Worm (Caenorhabditis elegans) whole organism, L1 larva: ENCODE data around the gene emb-5.

Experiments
- F16B12.6 ChIP-seq: fragments of 150-350 bp; optimal IDR thresholded peaks from 2 replicates; lab custom pipeline; 2014; ENCODE audit warnings: missing biosample characterization, missing genetic modification characterization
- Y116A8C.19 ChIP-seq: sonication (generic microtip); optimal IDR thresholded peaks from 2 replicates; lab custom pipeline; 2016; ENCODE audit warnings: missing compliant biosample characterization, missing genetic modification characterization, borderline replicate concordance
- aha-1 ChIP-seq: fragments of 150-350 bp; optimal IDR thresholded peaks from 2 replicates; lab custom pipeline; 2014; ENCODE audit warnings: missing biosample characterization, missing genetic modification characterization
- alr-1 ChIP-seq: fragments of 200-800 bp; sonication (Bioruptor generic); optimal IDR thresholded peaks from 2 replicates; lab custom pipeline; 2018; ENCODE audit warnings: borderline replicate concordance, mild to moderate bottlenecking, missing genetic modification characterization, missing compliant biosample characterization
- aly-2 ChIP-seq: fragments of 150-350 bp; optimal IDR thresholded peaks from 2 replicates; lab custom pipeline; 2014; ENCODE audit warnings: missing biosample characterization, missing genetic modification characterization
- ama-1 ChIP-seq: fragments of 150-350 bp; optimal IDR thresholded peaks from 2 replicates; lab custom pipeline; 2014
- ceh-63 ChIP-seq: fragments of 200-800 bp; sonication (Bioruptor generic); optimal IDR thresholded peaks from 2 replicates; lab custom pipeline; 2018; ENCODE audit warnings: mild to moderate bottlenecking, missing genetic modification characterization, missing compliant biosample characterization
- ceh-82 ChIP-seq, 3 experiments: fragments of 150-350 bp in 1 of 3; sonication (generic microtip) in 2 of 3; optimal IDR thresholded peaks; 2 replicates each; lab custom pipeline; 2014 to 2017; ENCODE audit warnings: missing biosample characterization in 3 of 3, missing genetic modification characterization in 3 of 3
- ceh-88 ChIP-seq: fragments of 200-800 bp; sonication (Bioruptor generic); IDR thresholded peaks from 2 replicates; pipeline ENCODE4 v1.3.6; 2022; ENCODE audit warnings: missing genetic modification characterization, missing compliant biosample characterization
- ceh-90 ChIP-seq: sonication (generic microtip); optimal IDR thresholded peaks from 2 replicates; lab custom pipeline; 2016; ENCODE audit warnings: missing genetic modification characterization, missing compliant biosample characterization
- ces-1 ChIP-seq: fragments of 150-350 bp; optimal IDR thresholded peaks from 2 replicates; lab custom pipeline; 2014; ENCODE audit warnings: missing biosample characterization, missing genetic modification reagents, missing genetic modification characterization
- efl-1 ChIP-seq, 4 experiments: fragments of 150-350 bp; optimal IDR thresholded peaks in 3 of 4; peaks in 1 of 4; 1 replicate in 1 of 4; 2 replicates in 3 of 4; lab custom pipeline; 2014; ENCODE audit warnings: missing biosample characterization in 2 of 4, missing genetic modification characterization in 2 of 4, missing genetic modification reagents in 2 of 4
- efl-3 ChIP-seq: fragments of 200-800 bp; sonication (Bioruptor generic); optimal IDR thresholded peaks from 2 replicates; lab custom pipeline; 2018; ENCODE audit warnings: mild to moderate bottlenecking, missing genetic modification characterization, missing compliant biosample characterization
- egl-13 ChIP-seq: sonication (generic microtip); optimal IDR thresholded peaks from 2 replicates; lab custom pipeline; 2016; ENCODE audit warnings: missing genotype, missing genetic modification reagents, missing genetic modification characterization, missing compliant biosample characterization
- egl-27 ChIP-seq, 2 experiments: fragments of 150-350 bp in 1 of 2; sonication (generic microtip); optimal IDR thresholded peaks; 3 replicates each; lab custom pipeline; 2017 to 2018; ENCODE audit warnings: missing biosample characterization in 2 of 2, missing genetic modification characterization in 2 of 2, missing genetic modification reagents in 2 of 2
- elt-2 ChIP-seq: sonication (generic microtip); optimal IDR thresholded peaks from 2 replicates; lab custom pipeline; 2016; ENCODE audit warnings: missing genetic modification characterization, mild to moderate bottlenecking, inconsistent platforms, missing compliant biosample characterization, missing genetic modification reagents
- elt-3 ChIP-seq, 6 experiments: fragments of 150-350 bp in 1 of 6; sonication (generic microtip); optimal IDR thresholded peaks; 2 replicates each; lab custom pipeline; 2017 to 2018; ENCODE audit warnings: missing biosample characterization in 6 of 6, missing genetic modification characterization in 6 of 6, inconsistent platforms in 1 of 6
- fkh-4 ChIP-seq: sonication (generic microtip); optimal IDR thresholded peaks from 2 replicates; lab custom pipeline; 2016; ENCODE audit warnings: missing compliant biosample characterization, missing genetic modification characterization, borderline replicate concordance
- fkh-8 ChIP-seq: sonication (generic microtip); optimal IDR thresholded peaks from 2 replicates; lab custom pipeline; 2016; ENCODE audit warnings: mild to moderate bottlenecking, missing genetic modification characterization, missing compliant biosample characterization
- fos-1 ChIP-seq: fragments of 150-350 bp; optimal IDR thresholded peaks from 2 replicates; lab custom pipeline; 2014; ENCODE audit warnings: missing biosample characterization, missing genetic modification characterization
- irx-1 ChIP-seq: sonication (generic microtip); optimal IDR thresholded peaks from 2 replicates; lab custom pipeline; 2016; ENCODE audit warnings: missing genetic modification characterization, missing compliant biosample characterization
- lin-15B ChIP-seq: fragments of 150-350 bp; sonication (generic microtip); optimal IDR thresholded peaks from 3 replicates; lab custom pipeline; 2014; ENCODE audit warnings: missing biosample characterization, missing genetic modification characterization
- lin-35 ChIP-seq, 2 experiments: fragments of 150-350 bp; optimal IDR thresholded peaks; 2 replicates each; lab custom pipeline; 2014; ENCODE audit warnings: missing biosample characterization in 2 of 2, missing genetic modification characterization in 2 of 2, missing genetic modification reagents in 2 of 2
- lir-3 ChIP-seq: sonication (generic microtip); optimal IDR thresholded peaks from 2 replicates; lab custom pipeline; 2016; ENCODE audit warnings: mild to moderate bottlenecking, missing genetic modification characterization, moderate library complexity, missing compliant biosample characterization; ENCODE audit not compliant: poor library complexity
- lsy-2 ChIP-seq, 2 experiments: fragments of 150-350 bp; optimal IDR thresholded peaks; 2 replicates each; lab custom pipeline; 2014; ENCODE audit warnings: missing biosample characterization in 2 of 2, missing genetic modification characterization in 2 of 2
- mab-9 ChIP-seq: fragments of 200-800 bp; sonication (Bioruptor generic); IDR thresholded peaks from 2 replicates; pipeline ENCODE4 v1.3.6; 2022; ENCODE audit warnings: missing genetic modification reagents, missing genetic modification characterization, missing compliant biosample characterization
- mdl-1 ChIP-seq, 2 experiments: fragments of 150-350 bp; optimal IDR thresholded peaks; 2 replicates each; lab custom pipeline; 2014 to 2017; ENCODE audit warnings: missing biosample characterization in 2 of 2, missing genetic modification characterization in 2 of 2, inconsistent platforms in 1 of 2
- mef-2 ChIP-seq: fragments of 150-350 bp; optimal IDR thresholded peaks from 2 replicates; lab custom pipeline; 2014; ENCODE audit warnings: missing biosample characterization, missing genetic modification characterization
- nhr-19 ChIP-seq: fragments of 200-800 bp; sonication (Bioruptor generic); conservative IDR thresholded peaks from 2 replicates; pipeline ENCODE4 v1.3.6; 2022; ENCODE audit warnings: missing genetic modification characterization, missing compliant biosample characterization
- nhr-20 ChIP-seq: sonication (generic microtip); optimal IDR thresholded peaks from 2 replicates; lab custom pipeline; 2016; ENCODE audit warnings: mild to moderate bottlenecking, missing genetic modification characterization, missing compliant biosample characterization
- nhr-237 ChIP-seq: fragments of 150-350 bp; optimal IDR thresholded peaks from 2 replicates; lab custom pipeline; 2014; ENCODE audit warnings: missing biosample characterization, missing genetic modification characterization
- nhr-28 ChIP-seq: fragments of 150-350 bp; optimal IDR thresholded peaks from 2 replicates; lab custom pipeline; 2014; ENCODE audit warnings: missing biosample characterization, missing genetic modification characterization
- nhr-47 ChIP-seq: sonication (generic microtip); optimal IDR thresholded peaks from 2 replicates; lab custom pipeline; 2016; ENCODE audit warnings: mild to moderate bottlenecking, missing genetic modification characterization, moderate library complexity, missing compliant biosample characterization
- nhr-76 ChIP-seq: sonication (generic microtip); optimal IDR thresholded peaks from 2 replicates; lab custom pipeline; 2017; ENCODE audit warnings: missing biosample characterization, missing genetic modification characterization
- nhr-90 ChIP-seq: sonication (generic microtip); optimal IDR thresholded peaks from 2 replicates; lab custom pipeline; 2016; ENCODE audit warnings: mild to moderate bottlenecking, missing genetic modification characterization, missing compliant biosample characterization; ENCODE audit not compliant: poor library complexity
- pag-3 ChIP-seq: sonication (generic microtip); optimal IDR thresholded peaks from 2 replicates; lab custom pipeline; 2017; ENCODE audit warnings: missing genetic modification characterization, mild to moderate bottlenecking, missing compliant biosample characterization, antibody characterized with exemption, borderline replicate concordance; ENCODE audit not compliant: insufficient read depth
- pax-3 ChIP-seq: fragments of 200-800 bp; sonication (Bioruptor generic); optimal IDR thresholded peaks from 2 replicates; lab custom pipeline; 2018; ENCODE audit warnings: mild to moderate bottlenecking, missing genetic modification characterization, moderate library complexity, missing compliant biosample characterization
- pqm-1 ChIP-seq: sonication (generic microtip); optimal IDR thresholded peaks from 3 replicates; lab custom pipeline; 2017; ENCODE audit warnings: missing biosample characterization, missing genetic modification characterization
- rnt-1 ChIP-seq: sonication (generic microtip); optimal IDR thresholded peaks from 2 replicates; lab custom pipeline; 2016; ENCODE audit warnings: mild to moderate bottlenecking, missing genetic modification characterization, moderate library complexity, missing compliant biosample characterization
- skn-1 ChIP-seq: fragments of 150-350 bp; optimal IDR thresholded peaks from 2 replicates; lab custom pipeline; 2014; ENCODE audit warnings: missing biosample characterization, missing genetic modification characterization
- snpc-4 ChIP-seq: fragments of 150-350 bp; optimal IDR thresholded peaks from 2 replicates; lab custom pipeline; 2014; ENCODE audit warnings: missing biosample characterization, missing genetic modification characterization
- snu-23 ChIP-seq: sonication (generic microtip); optimal IDR thresholded peaks from 2 replicates; lab custom pipeline; 2016; ENCODE audit warnings: missing genetic modification characterization, missing compliant biosample characterization
- sox-4 ChIP-seq: sonication (generic microtip); optimal IDR thresholded peaks from 2 replicates; lab custom pipeline; 2016; ENCODE audit warnings: missing genetic modification characterization, missing compliant biosample characterization
- sup-37 ChIP-seq: fragments of 200-800 bp; sonication (Bioruptor generic); optimal IDR thresholded peaks from 2 replicates; lab custom pipeline; 2018; ENCODE audit warnings: mild to moderate bottlenecking, missing genetic modification characterization, missing compliant biosample characterization
- unc-130 ChIP-seq: fragments of 150-350 bp; optimal IDR thresholded peaks from 2 replicates; lab custom pipeline; 2017; ENCODE audit warnings: missing biosample characterization, missing genetic modification characterization, inconsistent platforms
- unc-30 ChIP-seq: sonication (generic microtip); optimal IDR thresholded peaks from 2 replicates; lab custom pipeline; 2017; ENCODE audit warnings: missing biosample characterization, missing genetic modification characterization
- unc-62 ChIP-seq: fragments of 150-350 bp; optimal IDR thresholded peaks from 2 replicates; lab custom pipeline; 2014; ENCODE audit warnings: missing biosample characterization, missing genetic modification reagents, missing genetic modification characterization
- unc-86 ChIP-seq: sonication (generic microtip); optimal IDR thresholded peaks from 2 replicates; lab custom pipeline; 2016; ENCODE audit warnings: missing genetic modification characterization, missing compliant biosample characterization
- unc-98 ChIP-seq: fragments of 200-800 bp; sonication (Bioruptor generic); IDR thresholded peaks from 2 replicates; pipeline ENCODE4 v1.3.6; 2022; ENCODE audit warnings: missing genetic modification characterization, missing compliant biosample characterization
- vab-15 ChIP-seq: sonication (generic microtip); optimal IDR thresholded peaks from 2 replicates; lab custom pipeline; 2017; ENCODE audit warnings: missing genotype, mild to moderate bottlenecking, missing genetic modification characterization, missing compliant biosample characterization
- zag-1 ChIP-seq: fragments of 150-350 bp; optimal IDR thresholded peaks from 2 replicates; lab custom pipeline; 2014; ENCODE audit warnings: missing biosample characterization, missing genetic modification characterization
- ztf-11 ChIP-seq, 2 experiments: sonication (generic microtip); optimal IDR thresholded peaks; 2 replicates each; lab custom pipeline; 2016 to 2017; ENCODE audit warnings: missing genetic modification characterization in 2 of 2, missing biosample characterization in 1 of 2, missing compliant biosample characterization in 1 of 2
- ztf-4 ChIP-seq: fragments of 150-350 bp; optimal IDR thresholded peaks from 2 replicates; lab custom pipeline; 2014; ENCODE audit warnings: missing biosample characterization, missing genetic modification characterization

Gene emb-5

DNA sequence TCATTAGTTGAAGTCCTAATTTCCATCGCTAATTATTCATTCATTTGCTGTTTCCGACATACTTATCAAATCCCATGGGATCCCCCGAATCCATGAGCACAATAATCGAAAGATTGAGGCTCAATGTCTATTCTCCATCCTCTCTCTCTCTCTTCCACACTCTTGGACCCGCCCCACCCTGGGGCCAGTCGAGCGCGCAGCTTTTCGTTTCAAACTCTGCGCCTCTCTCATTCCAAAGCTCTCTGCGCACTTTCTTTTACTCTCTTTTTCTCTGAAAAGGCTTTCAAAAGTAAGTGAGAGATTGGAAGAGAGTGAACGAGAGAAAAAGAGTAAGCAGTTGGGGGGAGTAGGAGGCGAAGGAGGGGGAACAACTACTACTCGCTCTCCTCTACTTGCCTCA is 1.3 kb upstream of the emb-5 start, which contains the start of gene acy-1 (continued):
- no peak for TF ChIP-seq nhr-90 (tag; lab: Kevin White, UChicago)
- peak; percentile 50 to 76 for TF ChIP-seq lin-35 (GFP tag; optimal IDR thresholded peaks at IDR 0.05; lab: Kevin White, UChicago)
- peak; percentile 58 for TF ChIP-seq nhr-20
- TF ChIP-seq aha-1 (tag; lab: Kevin White, UChicago), result no peak
- peak; percentile 20 for TF ChIP-seq sox-4
- TF ChIP-seq ceh-82 (tag; optimal IDR thresholded peaks at IDR 0.05; lab: Kevin White, UChicago), result peak; percentile 60 to 86 (median 68)
- no peak for TF ChIP-seq alr-1 (tag; lab: Kevin White, UChicago)
- peak; percentile 49 for TF ChIP-seq pax-3 (tag; lab: Kevin White, UChicago)
- TF ChIP-seq F16B12.6 (tag; lab: Kevin White, UChicago), result peak; percentile 25
- peak; percentile 26 for TF ChIP-seq irx-1 (tag; lab: Kevin White, UChicago)
- no peak for TF ChIP-seq ces-1
- peak; percentile 48 for TF ChIP-seq lin-15B (tag; lab: Kevin White, UChicago)
- TF ChIP-seq efl-1 (optimal IDR thresholded peaks at IDR 0.05; lab: Kevin White, UChicago), result peak; percentile 85 to 88
- peak; percentile 76 to 95 for TF ChIP-seq efl-1 (GFP tag; optimal IDR thresholded peaks at IDR 0.05 in 1 of 2; lab: Kevin White, UChicago)
- peak in 1 of 2 experiments; percentile 13 for TF ChIP-seq ztf-11 (tag; optimal IDR thresholded peaks at IDR 0.05; lab: Kevin White, UChicago)
- TF ChIP-seq vab-15, result no peak
- TF ChIP-seq ceh-88 (GFP tag; lab: Robert Waterston, UW), result no peak
- TF ChIP-seq mdl-1 (tag; optimal IDR thresholded peaks at IDR 0.05; lab: Kevin White, UChicago), result peak in 1 of 2 experiments; percentile 2
- TF ChIP-seq fkh-8 (tag; lab: Kevin White, UChicago), result peak; percentile 83
- TF ChIP-seq ceh-90 (tag; lab: Kevin White, UChicago), result no peak
- peak; percentile 73 for TF ChIP-seq nhr-19 (GFP tag; lab: Robert Waterston, UW)
- TF ChIP-seq pqm-1 (tag; lab: Kevin White, UChicago), result no peak
- TF ChIP-seq Y116A8C.19 (tag; lab: Kevin White, UChicago), result no peak
- TF ChIP-seq zag-1, result peak; percentile 68
- TF ChIP-seq fkh-4, result no peak
- peak; percentile 46 for TF ChIP-seq nhr-237
- TF ChIP-seq ama-1, result no peak
- peak; percentile 27; the same call in 1 of the 2 replicates for TF ChIP-seq mab-9 (GFP tag; lab: Robert Waterston, UW)
- TF ChIP-seq nhr-28 (tag; lab: Kevin White, UChicago), result no peak
- no peak for TF ChIP-seq elt-2
- TF ChIP-seq nhr-47 (tag; lab: Kevin White, UChicago), result peak; percentile 79
- no peak for TF ChIP-seq aly-2 (tag; lab: Kevin White, UChicago)
- TF ChIP-seq fos-1 (tag; lab: Kevin White, UChicago), result peak; percentile 62
- TF ChIP-seq snpc-4, result peak; percentile 43
- peak; percentile 82 to 88 for TF ChIP-seq lsy-2 (tag; optimal IDR thresholded peaks at IDR 0.05; lab: Kevin White, UChicago)
- peak; percentile 80 for TF ChIP-seq unc-86 (tag; lab: Kevin White, UChicago)
- no peak for TF ChIP-seq unc-30 (tag; lab: Kevin White, UChicago)
- TF ChIP-seq pag-3 (tag; lab: Kevin White, UChicago), result no peak
- peak; percentile 51 for TF ChIP-seq lir-3 (tag; lab: Kevin White, UChicago)
- TF ChIP-seq ztf-4, result no peak

ce11 chrIII:4715088-4715487 is 5.4 kb downstream of the emb-5 start, which contains the start of gene him-18:
him-18 (minus strand) TSS chrIII:4715188.
- TF ChIP-seq sup-37 (no peak), elt-3 (tag; optimal IDR thresholded peaks at IDR 0.05; lab: Kevin White, UChicago) (no peak), nhr-90 (tag; lab: Kevin White, UChicago) (no peak), snu-23 (GFP tag; lab: Kevin White, UChicago) (no peak), mef-2 (tag; lab: Kevin White, UChicago) (no peak), unc-62 (GFP tag; lab: Kevin White, UChicago) (no peak), rnt-1 (tag; lab: Kevin White, UChicago) (no peak), egl-27 (tag; optimal IDR thresholded peaks at IDR 0.05; lab: Kevin White, UChicago) (no peak), skn-1 (tag; lab: Kevin White, UChicago) (no peak), nhr-47 (tag; lab: Kevin White, UChicago) (no peak), unc-98 (GFP tag; lab: Robert Waterston, UW) (no peak), alr-1 (tag; lab: Kevin White, UChicago) (no peak), unc-130 (tag; lab: Kevin White, UChicago) (no peak), egl-13 (no peak), ceh-63 (GFP tag; lab: Kevin White, UChicago) (no peak), efl-3 (no peak), nhr-76 (no peak), unc-86 (tag; lab: Kevin White, UChicago) (no peak), snpc-4 (no peak)
